Fruit fly (Drosophila melanogaster): ENCODE results near the gene CG12268.

Gene CG12268

DNA sequence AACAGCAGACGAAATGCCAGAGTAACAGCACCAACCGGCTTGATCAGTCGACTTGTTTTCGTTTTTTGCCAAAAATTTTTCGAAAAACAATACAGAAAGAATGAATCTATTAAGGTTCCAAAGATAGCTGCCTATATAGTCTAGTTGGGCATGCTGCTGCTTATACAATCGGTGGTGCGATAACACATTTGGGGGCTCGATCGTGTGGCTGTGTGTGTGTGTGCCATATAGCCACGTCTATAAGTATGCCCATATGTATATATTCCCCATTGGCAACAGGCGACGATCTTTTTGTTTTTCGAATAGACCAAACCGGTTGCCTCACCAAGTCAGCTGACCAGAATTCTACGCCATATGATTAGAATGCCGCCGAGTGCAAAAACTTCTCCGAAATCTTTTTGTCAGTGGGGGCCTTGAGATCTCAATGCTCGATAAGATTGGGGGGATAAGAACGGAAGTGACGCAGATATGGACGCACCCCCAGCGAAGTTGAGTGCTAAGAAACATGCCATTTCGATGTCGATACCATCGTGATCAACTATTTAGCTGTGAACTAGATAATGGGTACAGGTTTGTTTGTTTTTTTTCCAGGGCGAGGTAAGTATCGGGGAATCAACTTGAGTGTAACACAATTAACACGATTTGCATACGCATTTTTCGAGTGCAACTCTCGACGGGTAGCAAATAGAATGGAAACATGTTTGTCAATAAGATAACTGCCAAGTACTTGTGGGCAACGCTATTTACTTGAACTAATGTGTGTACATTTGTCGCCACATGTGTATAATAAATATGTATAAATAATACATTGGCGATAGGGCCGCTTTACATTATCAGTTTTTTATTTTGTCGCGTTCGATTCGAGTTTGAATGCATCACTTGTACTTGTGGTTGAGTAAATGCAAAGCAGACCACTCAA, 8.0 kb downstream of the CG12268 start:
- TF ChIP-seq pan (optimal IDR thresholded peaks at IDR 0.05) (no peak), psq (optimal IDR thresholded peaks at IDR 0.05) (no peak), CG8478 (optimal IDR thresholded peaks at IDR 0.05) (no peak), EcR (GFP tag; optimal IDR thresholded peaks at IDR 0.05) (no peak), Dll (optimal IDR thresholded peaks at IDR 0.05) (no peak), usp (GFP tag; optimal IDR thresholded peaks at IDR 0.05) (no peak)

dm6 chr3R:23938564-23939122, 9.6 kb downstream of the CG12268 start:
- TF ChIP-seq EcR (GFP tag; optimal IDR thresholded peaks at IDR 0.05) = no peak
- TF ChIP-seq usp (GFP tag; optimal IDR thresholded peaks at IDR 0.05) = no peak
- no peak for TF ChIP-seq CG8478 (optimal IDR thresholded peaks at IDR 0.05)
- no peak for TF ChIP-seq Dll (optimal IDR thresholded peaks at IDR 0.05)
- TF ChIP-seq pan (optimal IDR thresholded peaks at IDR 0.05) = no peak
- TF ChIP-seq psq (optimal IDR thresholded peaks at IDR 0.05) = no peak

DNA sequence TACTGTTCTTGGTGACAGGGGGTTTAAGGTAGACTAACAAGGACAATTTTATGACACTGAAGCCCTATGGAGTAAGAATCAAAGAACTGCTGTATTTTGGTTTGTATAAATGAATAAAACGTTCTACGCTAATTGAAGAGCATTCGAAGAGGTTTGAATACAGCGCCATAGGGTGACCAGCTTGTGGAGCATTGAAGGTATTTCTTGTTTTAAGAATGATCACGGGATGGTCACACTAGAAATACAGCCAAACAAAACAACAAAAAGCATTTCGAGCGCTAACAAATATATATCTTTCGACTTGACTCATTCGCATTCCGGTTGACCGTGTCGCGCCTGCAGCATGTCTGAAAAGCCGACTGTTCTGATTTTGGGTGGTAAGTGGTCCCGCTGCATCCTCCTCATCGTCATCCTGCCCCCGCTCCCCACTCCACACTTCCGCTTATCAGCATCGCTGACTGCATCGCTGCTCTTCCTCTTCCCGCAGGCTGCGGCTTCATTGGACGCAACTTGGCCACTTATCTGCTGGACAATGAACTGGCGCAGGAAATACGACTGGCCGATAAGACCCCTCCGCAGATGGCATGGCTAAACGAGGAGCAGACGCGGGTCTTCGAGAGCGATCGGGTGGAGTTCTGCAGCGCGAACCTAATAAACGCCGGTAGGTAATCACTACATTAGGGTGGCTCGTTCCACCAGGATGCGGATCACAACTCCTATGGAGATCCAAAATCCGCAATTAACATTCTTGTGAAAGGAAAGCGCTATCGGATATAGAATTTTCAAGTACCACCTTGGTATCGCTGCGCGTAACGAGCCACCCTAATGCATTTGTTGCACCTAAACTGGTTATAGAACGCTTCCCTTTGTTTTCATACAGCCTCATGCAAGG, 14.3 kb downstream of the CG12268 start, which contains the start of gene CG5854:
Gene CG5854, plus strand, starts transcription at position 229 of the 892 bp plus-strand sequence.
- TF ChIP-seq CG8478 (optimal IDR thresholded peaks at IDR 0.05) (no peak), usp (GFP tag; optimal IDR thresholded peaks at IDR 0.05) (no peak), psq (optimal IDR thresholded peaks at IDR 0.05) (no peak), pan (optimal IDR thresholded peaks at IDR 0.05) (no peak), EcR (GFP tag; optimal IDR thresholded peaks at IDR 0.05) (no peak), Dll (optimal IDR thresholded peaks at IDR 0.05) (no peak)

dm6 chr3R:23933430-23933683, 14.9 kb downstream of the CG12268 start, which contains the start of gene RpS19b:
TSS of gene RpS19b (minus strand) at chr3R:23933530.
- TF ChIP-seq psq (optimal IDR thresholded peaks at IDR 0.05) (no peak), CG8478 (optimal IDR thresholded peaks at IDR 0.05) (no peak), pan (optimal IDR thresholded peaks at IDR 0.05) (no peak), usp (GFP tag; optimal IDR thresholded peaks at IDR 0.05) (no peak), Dll (optimal IDR thresholded peaks at IDR 0.05) (no peak), EcR (GFP tag; optimal IDR thresholded peaks at IDR 0.05) (no peak)

DNA sequence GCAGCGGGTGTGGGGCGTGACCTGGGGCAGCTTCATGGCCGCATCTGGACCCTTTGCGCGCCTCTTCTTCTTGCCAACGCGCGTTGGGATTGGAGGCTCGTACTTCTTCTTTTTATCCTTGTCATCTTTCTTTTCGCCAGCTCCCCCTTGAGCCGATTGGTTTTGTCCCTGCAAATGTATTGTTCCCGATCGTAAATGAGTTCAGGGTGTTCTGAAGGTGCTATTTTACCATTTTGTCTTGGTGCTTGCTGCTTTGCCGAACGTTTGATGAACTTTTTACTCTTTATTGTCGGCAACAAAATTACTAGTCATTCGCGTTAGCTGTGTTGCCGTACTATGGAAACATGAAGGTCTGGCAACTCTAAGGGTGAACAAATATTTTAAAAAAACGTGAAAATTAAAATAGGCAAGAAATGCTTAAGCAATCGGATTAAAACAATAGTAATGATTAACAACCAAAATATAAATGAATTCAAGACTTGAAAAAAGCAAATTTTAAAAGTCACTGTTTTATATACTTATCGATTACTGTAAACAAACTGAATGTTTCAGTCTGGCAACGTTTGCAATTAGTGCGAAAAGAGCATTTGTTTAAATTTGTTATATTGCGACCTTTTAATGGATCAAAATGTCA, 17.0 kb downstream of the CG12268 start, which contains the start of the genes Rpt2 and CG13599:
Gene Rpt2, minus strand, starts transcription at position 464 of the 634 bp plus-strand sequence.
Gene CG13599, plus strand, starts transcription at position 545 of the 634 bp plus-strand sequence.
- no peak for TF ChIP-seq CG8478 (optimal IDR thresholded peaks at IDR 0.05)
- TF ChIP-seq EcR (GFP tag; optimal IDR thresholded peaks at IDR 0.05) = no peak
- no peak for TF ChIP-seq pan (optimal IDR thresholded peaks at IDR 0.05)
- TF ChIP-seq psq (optimal IDR thresholded peaks at IDR 0.05) = no peak
- TF ChIP-seq usp (GFP tag; optimal IDR thresholded peaks at IDR 0.05) = no peak
- TF ChIP-seq Dll (optimal IDR thresholded peaks at IDR 0.05) = no peak

- no peak for TF ChIP-seq Dll (optimal IDR thresholded peaks at IDR 0.05)
These were observed 19.1 kb downstream of the CG12268 start, which contains the start of the genes CG43998, CG43999 and CG31142 for dm6 chr3R:23928950-23929602. TSS of gene CG43998 (minus strand) at chr3R:23929000. TSS of gene CG43999 (minus strand) at chr3R:23929000. TSS of gene CG31142 (plus strand) at chr3R:23929243.

dm6 chr3R:23927429-23927828, 20.8 kb downstream of the CG12268 start, which contains the start of gene CG13601:
TSS of gene CG13601 (minus strand) at chr3R:23927634.
- TF ChIP-seq psq (optimal IDR thresholded peaks at IDR 0.05) (no peak), pan (optimal IDR thresholded peaks at IDR 0.05) (no peak), usp (GFP tag; optimal IDR thresholded peaks at IDR 0.05) (no peak), CG8478 (optimal IDR thresholded peaks at IDR 0.05) (no peak), EcR (GFP tag; optimal IDR thresholded peaks at IDR 0.05) (no peak), Dll (optimal IDR thresholded peaks at IDR 0.05) (no peak)

DNA sequence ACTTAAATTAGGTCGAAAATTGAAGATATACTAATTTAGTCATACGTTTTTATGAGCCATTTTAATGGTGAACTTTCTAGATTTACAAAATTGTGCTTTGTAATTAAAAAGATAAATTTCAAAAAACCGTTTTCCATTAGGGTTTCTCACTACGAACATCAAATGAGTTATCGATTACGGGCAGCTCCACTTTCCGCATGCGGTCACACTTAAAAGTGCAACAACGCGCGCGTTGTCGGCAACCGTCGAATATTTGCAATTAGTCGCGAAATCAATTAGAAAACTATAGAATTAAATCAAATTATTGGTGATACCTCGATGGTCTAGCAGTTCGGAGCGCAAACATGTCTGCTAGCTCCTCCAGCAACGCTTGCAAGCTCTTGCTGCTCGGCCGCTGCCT, 24.0 kb downstream of the CG12268 start, which contains the start of gene Ndc1:
Gene Ndc1, plus strand, starts transcription at position 200 of the 400 bp plus-strand sequence.
- no peak for TF ChIP-seq usp (GFP tag; optimal IDR thresholded peaks at IDR 0.05)
- TF ChIP-seq pan (optimal IDR thresholded peaks at IDR 0.05) = no peak
- no peak for TF ChIP-seq psq (optimal IDR thresholded peaks at IDR 0.05)
- no peak for TF ChIP-seq Dll (optimal IDR thresholded peaks at IDR 0.05)
- TF ChIP-seq CG8478 (optimal IDR thresholded peaks at IDR 0.05) = no peak
- no peak for TF ChIP-seq EcR (GFP tag; optimal IDR thresholded peaks at IDR 0.05)

- TF ChIP-seq EcR (GFP tag; optimal IDR thresholded peaks at IDR 0.05) (no peak), psq (optimal IDR thresholded peaks at IDR 0.05) (no peak), usp (GFP tag; optimal IDR thresholded peaks at IDR 0.05) (no peak), Dll (optimal IDR thresholded peaks at IDR 0.05) (no peak), CG8478 (optimal IDR thresholded peaks at IDR 0.05) (no peak), pan (optimal IDR thresholded peaks at IDR 0.05) (no peak)
These were observed 25.5 kb downstream of the CG12268 start, which contains the start of the genes sba and CG31141 for dm6 chr3R:23922502-23923350. TSS of gene sba (minus strand) at chr3R:23922973. TSS of gene CG31141 (plus strand) at chr3R:23923300.

Data from whole organism.